Fruit fly (Drosophila melanogaster) whole organism, embryonic: Measurements from ENCODE around the gene CG6443.

Source experiments
- CG1024 ChIP-seq: fragments of 200-800 bp; sonication (Bioruptor generic); IDR thresholded peaks from 2 replicates; pipeline ENCODE4 v1.3.6; 2022; ENCODE audit warnings: missing biosample characterization, missing genetic modification characterization
- CG10366 ChIP-seq: fragments of 200-800 bp; sonication (Bioruptor generic); IDR thresholded peaks from 2 replicates; pipeline ENCODE4 v1.3.6; 2022; ENCODE audit warnings: missing biosample characterization, missing genetic modification characterization
- CG10959 ChIP-seq: fragments of 200-800 bp; sonication (Bioruptor generic); IDR thresholded peaks from 2 replicates; pipeline ENCODE4 v1.3.6; 2022; ENCODE audit warnings: missing biosample characterization, missing genetic modification characterization
- CG13287 ChIP-seq: fragments of 200-800 bp; sonication (Bioruptor generic); IDR thresholded peaks from 2 replicates; pipeline ENCODE4 v1.3.6; 2022; ENCODE audit warnings: missing biosample characterization, missing genetic modification characterization; ENCODE audit not compliant: partially characterized antibody
- CG14014 ChIP-seq: fragments of 200-800 bp; sonication (Bioruptor generic); IDR thresholded peaks from 2 replicates; pipeline ENCODE4 v1.3.6; 2022; ENCODE audit warnings: missing biosample characterization, missing genetic modification characterization
- CG15269 ChIP-seq: fragments of 200-800 bp; sonication (Bioruptor generic); optimal IDR thresholded peaks from 2 replicates; lab custom pipeline; 2018; ENCODE audit warnings: missing biosample characterization, mild to moderate bottlenecking, missing genetic modification characterization, moderate library complexity
- CG1602 ChIP-seq: fragments of 200-800 bp; sonication (Bioruptor generic); optimal IDR thresholded peaks from 3 replicates; lab custom pipeline; 2016; ENCODE audit warnings: missing biosample characterization, missing genetic modification characterization
- CG17829 ChIP-seq: fragments of 200-800 bp; optimal IDR thresholded peaks from 2 replicates; lab custom pipeline; 2019; ENCODE audit warnings: missing biosample characterization, mild to moderate bottlenecking, missing genetic modification characterization, moderate library complexity
- CG1792 ChIP-seq: fragments of 200-800 bp; sonication (Bioruptor generic); optimal IDR thresholded peaks from 2 replicates; lab custom pipeline; 2016; ENCODE audit warnings: missing biosample characterization, missing genetic modification characterization
- CG2116 ChIP-seq: fragments of 200-800 bp; sonication (Bioruptor generic); optimal IDR thresholded peaks from 3 replicates; lab custom pipeline; 2018; ENCODE audit warnings: missing biosample characterization, mild to moderate bottlenecking, missing genetic modification characterization
- CG32767 ChIP-seq: fragments of 200-800 bp; sonication (Bioruptor generic); IDR thresholded peaks from 2 replicates; pipeline ENCODE4 v1.3.6; 2022; ENCODE audit warnings: missing biosample characterization, missing genetic modification characterization
- CG33557 ChIP-seq: fragments of 200-800 bp; sonication (Bioruptor generic); optimal IDR thresholded peaks from 2 replicates; lab custom pipeline; 2019; ENCODE audit warnings: missing biosample characterization, mild to moderate bottlenecking, missing genetic modification characterization, moderate library complexity
- CG34376 ChIP-seq: fragments of 200-800 bp; sonication (Bioruptor generic); optimal IDR thresholded peaks from 2 replicates; lab custom pipeline; 2018; ENCODE audit warnings: missing biosample characterization, mild to moderate bottlenecking, missing genetic modification characterization
- CG4820 ChIP-seq: fragments of 200-800 bp; sonication (Bioruptor generic); optimal IDR thresholded peaks from 3 replicates; lab custom pipeline; 2016; ENCODE audit warnings: missing biosample characterization, missing genetic modification characterization
- CG6813 ChIP-seq: fragments of 200-800 bp; sonication (Bioruptor generic); optimal IDR thresholded peaks from 2 replicates; lab custom pipeline; 2017; ENCODE audit warnings: missing biosample characterization, missing genetic modification characterization, mild to moderate bottlenecking, moderate library complexity, missing genetic modification reagents
- CG9437 ChIP-seq: fragments of 200-800 bp; sonication (Bioruptor generic); optimal IDR thresholded peaks from 2 replicates; lab custom pipeline; 2018; ENCODE audit warnings: missing biosample characterization, mild to moderate bottlenecking, missing genetic modification characterization
- Deaf1 ChIP-seq: fragments of 200-800 bp; optimal IDR thresholded peaks from 3 replicates; lab custom pipeline; 2019; ENCODE audit warnings: missing biosample characterization, mild to moderate bottlenecking, missing genetic modification characterization, moderate library complexity
- Drgx ChIP-seq: fragments of 200-800 bp; sonication (Bioruptor generic); IDR thresholded peaks from 2 replicates; pipeline ENCODE4 v1.3.6; 2022; ENCODE audit warnings: missing biosample characterization, missing genetic modification characterization
- Gug ChIP-seq: fragments of 200-800 bp; sonication (Bioruptor generic); IDR thresholded peaks from 4 replicates; pipeline ENCODE4 v1.3.6; 2022; ENCODE audit warnings: missing biosample characterization, missing genetic modification characterization
- HLH54F ChIP-seq: fragments of 200-800 bp; sonication (Bioruptor generic); optimal IDR thresholded peaks from 3 replicates; lab custom pipeline; 2016; ENCODE audit warnings: missing biosample characterization, missing genetic modification characterization
- HmgD ChIP-seq: fragments of 200-800 bp; sonication (Bioruptor generic); optimal IDR thresholded peaks from 3 replicates; lab custom pipeline; 2016; ENCODE audit warnings: missing biosample characterization, missing genetic modification characterization
- Hmx ChIP-seq: fragments of 200-800 bp; sonication (Bioruptor generic); optimal IDR thresholded peaks from 2 replicates; lab custom pipeline; 2016; ENCODE audit warnings: missing biosample characterization, missing genetic modification characterization
- Trl ChIP-seq, 3 experiments: fragments of >200 bp in 2 of 3; fragments of 200-800 bp in 1 of 3; sonication (Bioruptor generic) in 1 of 3; optimal IDR thresholded peaks; 2 replicates in 1 of 3; 3 replicates in 2 of 3; lab custom pipeline; 2016 to 2017; ENCODE audit warnings: missing biosample characterization in 1 of 3, missing genetic modification characterization in 1 of 3
- ase ChIP-seq: fragments of 200-800 bp; sonication (Bioruptor generic); IDR thresholded peaks from 3 replicates; pipeline ENCODE4 v1.3.6; 2022; ENCODE audit warnings: missing biosample characterization, missing genetic modification characterization
- bigmax ChIP-seq: fragments of 200-800 bp; sonication (Bioruptor generic); optimal IDR thresholded peaks from 2 replicates; lab custom pipeline; 2018; ENCODE audit warnings: missing biosample characterization, mild to moderate bottlenecking, missing genetic modification characterization
- btn ChIP-seq: fragments of 200-800 bp; sonication (Bioruptor generic); optimal IDR thresholded peaks from 2 replicates; lab custom pipeline; 2016; ENCODE audit warnings: missing biosample characterization, missing genetic modification characterization
- cg ChIP-seq: fragments of 200-800 bp; sonication (Bioruptor generic); optimal IDR thresholded peaks from 3 replicates; lab custom pipeline; 2019; ENCODE audit warnings: missing biosample characterization, mild to moderate bottlenecking, missing genetic modification characterization, moderate library complexity
- chinmo ChIP-seq: fragments of 200-800 bp; sonication (Bioruptor generic); IDR thresholded peaks from 4 replicates; pipeline ENCODE4 v1.3.6; 2022; ENCODE audit warnings: missing biosample characterization, missing genetic modification characterization; ENCODE audit not compliant: partially characterized antibody
- dimm ChIP-seq: fragments of 200-800 bp; sonication (Bioruptor generic); IDR thresholded peaks from 2 replicates; pipeline ENCODE4 v1.3.6; 2022; ENCODE audit warnings: missing biosample characterization, missing genetic modification characterization
- gce ChIP-seq: fragments of 200-800 bp; sonication (Bioruptor generic); IDR thresholded peaks from 3 replicates; pipeline ENCODE4 v1.3.6; 2022; ENCODE audit warnings: missing biosample characterization, missing genetic modification characterization
- gsb-n ChIP-seq: fragments of 200-800 bp; sonication (Bioruptor generic); optimal IDR thresholded peaks from 3 replicates; lab custom pipeline; 2018; ENCODE audit warnings: missing biosample characterization, mild to moderate bottlenecking, missing genetic modification characterization
- ham ChIP-seq: fragments of 200-800 bp; sonication (Bioruptor generic); IDR thresholded peaks from 2 replicates; pipeline ENCODE4 v1.3.6; 2022; ENCODE audit warnings: missing biosample characterization, missing genetic modification characterization
- hkb ChIP-seq, 2 experiments: fragments of 200-800 bp in 1 of 2; fragments of >200 bp in 1 of 2; sonication (Bioruptor generic) in 1 of 2; IDR thresholded peaks in 1 of 2; optimal IDR thresholded peaks in 1 of 2; 2 replicates each; pipeline versions ENCODE4 v1.3.6 to Lab custom; 2017 to 2022; ENCODE audit warnings: missing biosample characterization in 1 of 2, missing genetic modification characterization in 1 of 2
- jing ChIP-seq: fragments of 200-800 bp; sonication (Bioruptor generic); optimal IDR thresholded peaks from 2 replicates; lab custom pipeline; 2018; ENCODE audit warnings: missing biosample characterization, mild to moderate bottlenecking, missing genetic modification characterization
- jumu ChIP-seq: fragments of 200-800 bp; sonication (Bioruptor generic); optimal IDR thresholded peaks from 3 replicates; lab custom pipeline; 2016; ENCODE audit warnings: missing biosample characterization, missing genetic modification characterization
- kni ChIP-seq: fragments of 200-800 bp; sonication (Bioruptor generic); optimal IDR thresholded peaks from 3 replicates; lab custom pipeline; 2017; ENCODE audit warnings: mild to moderate bottlenecking, missing biosample characterization, missing genetic modification reagents, missing genetic modification characterization
- nau ChIP-seq: fragments of 200-800 bp; sonication (Bioruptor generic); optimal IDR thresholded peaks from 3 replicates; lab custom pipeline; 2017; ENCODE audit warnings: missing biosample characterization, mild to moderate bottlenecking, missing genetic modification characterization, missing genetic modification reagents
- onecut ChIP-seq: fragments of 200-800 bp; sonication (Bioruptor generic); IDR thresholded peaks from 2 replicates; pipeline ENCODE4 v1.3.6; 2022; ENCODE audit warnings: missing biosample characterization, missing genetic modification characterization
- row ChIP-seq: fragments of 200-800 bp; sonication (Bioruptor generic); IDR thresholded peaks from 3 replicates; pipeline ENCODE4 v1.3.6; 2022; ENCODE audit warnings: missing biosample characterization, missing genetic modification characterization
- shn ChIP-seq: fragments of 200-800 bp; sonication (Bioruptor generic); optimal IDR thresholded peaks from 3 replicates; lab custom pipeline; 2016; ENCODE audit warnings: missing biosample characterization, missing genetic modification characterization
- sima ChIP-seq: fragments of 200-800 bp; sonication (Bioruptor generic); optimal IDR thresholded peaks from 2 replicates; lab custom pipeline; 2016; ENCODE audit warnings: missing biosample characterization, missing genetic modification characterization
- stwl ChIP-seq: fragments of 200-800 bp; sonication (Bioruptor generic); optimal IDR thresholded peaks from 3 replicates; lab custom pipeline; 2018; ENCODE audit warnings: missing biosample characterization, mild to moderate bottlenecking, missing genetic modification characterization, moderate library complexity
- vfl ChIP-seq: fragments of 200-800 bp; sonication (Bioruptor generic); optimal IDR thresholded peaks from 2 replicates; lab custom pipeline; 2016; ENCODE audit warnings: missing biosample characterization, missing genetic modification characterization
- z ChIP-seq: fragments of 200-800 bp; sonication (Bioruptor generic); IDR thresholded peaks from 3 replicates; pipeline ENCODE4 v1.3.6; 2022; ENCODE audit warnings: missing biosample characterization, missing genetic modification characterization
- zf30C ChIP-seq: fragments of 200-800 bp; sonication (Bioruptor generic); optimal IDR thresholded peaks from 3 replicates; lab custom pipeline; 2018; ENCODE audit warnings: missing biosample characterization, mild to moderate bottlenecking, missing genetic modification characterization

The CG6443 gene

dm6 chr2L:10756049-10756448 lies 27.3 kb downstream of the CG6443 start, which contains the start of gene CG17124 (continued):
- peak; percentile 20 for TF ChIP-seq CG15269
- peak; percentile 46 for TF ChIP-seq cg
- TF ChIP-seq CG6813 (GFP tag; lab: Kevin White, UChicago) = peak; percentile 5
- TF ChIP-seq z (GFP tag; lab: Robert Waterston, UW) = 0 out of 3 replicates have a peak, but pooled peaks have one; percentile 32
- peak; percentile 36 for TF ChIP-seq kni (GFP tag; lab: Kevin White, UChicago)
- peak; percentile 10 for TF ChIP-seq bigmax
- TF ChIP-seq, all 482 proteins: peak for 158

dm6 chr2L:10757038-10757685 lies 28.4 kb downstream of the CG6443 start:
- peak; percentile 71; the same call in 1 of the 2 replicates for TF ChIP-seq onecut
- TF ChIP-seq sima = no peak
- no peak for TF ChIP-seq CG2116
- no peak for TF ChIP-seq vfl (GFP tag; lab: Kevin White, UChicago)
- TF ChIP-seq HLH54F = no peak
- no peak for TF ChIP-seq btn (GFP tag; lab: Kevin White, UChicago)
- no peak for TF ChIP-seq CG14014 (GFP tag; lab: Robert Waterston, UW)
- TF ChIP-seq CG1602 (GFP tag; lab: Kevin White, UChicago) = no peak
- no peak for TF ChIP-seq ase
- no peak for TF ChIP-seq jumu
- TF ChIP-seq Deaf1 (tag; lab: Kevin White, UChicago) = peak; percentile 52
- peak; percentile 69 to 88 for TF ChIP-seq Trl (optimal IDR thresholded peaks at IDR 0.05; lab: Kevin White, UChicago)
- TF ChIP-seq Trl (GFP tag; optimal IDR thresholded peaks at IDR 0.05; lab: Kevin White, UChicago) = no peak
- no peak for TF ChIP-seq CG10959
- TF ChIP-seq chinmo (GFP tag; lab: Robert Waterston, UW) = peak; percentile 24; the same call in 1 of the 4 replicates
- no peak for TF ChIP-seq jing (GFP tag; lab: Kevin White, UChicago)

dm6 chr2L:10759624-10760023 lies 30.8 kb downstream of the CG6443 start:
- 0 out of 2 replicates have a peak, but pooled peaks have one; percentile 31 for TF ChIP-seq Drgx (GFP tag; lab: Robert Waterston, UW)
- no peak for TF ChIP-seq CG10366 (GFP tag; lab: Robert Waterston, UW)
- TF ChIP-seq gce (GFP tag; lab: Robert Waterston, UW) = no peak
- no peak for TF ChIP-seq gsb-n (tag; lab: Kevin White, UChicago)
- peak; percentile 33 for TF ChIP-seq stwl (tag; lab: Kevin White, UChicago)
- TF ChIP-seq CG1792 (GFP tag; lab: Kevin White, UChicago) = no peak
- TF ChIP-seq CG34376 (GFP tag; lab: Kevin White, UChicago) = no peak
- no peak for TF ChIP-seq shn
- TF ChIP-seq Hmx (GFP tag; lab: Kevin White, UChicago) = no peak
- no peak for TF ChIP-seq Gug (GFP tag; lab: Robert Waterston, UW)
- TF ChIP-seq CG17829 = no peak
- TF ChIP-seq z (GFP tag; lab: Robert Waterston, UW) = no peak
- TF ChIP-seq, all 482 proteins: peak for 2

dm6 chr2L:10760422-10761166 lies 31.8 kb downstream of the CG6443 start, which contains the start of gene CG6495:
Gene CG6495, plus strand, starts transcription at chr2L:10761116.
- TF ChIP-seq HLH54F (no peak), CG4820 (GFP tag; lab: Kevin White, UChicago) (peak; percentile 0), zf30C (GFP tag; lab: Kevin White, UChicago) (peak; percentile 55), ham (GFP tag; lab: Robert Waterston, UW) (no peak), CG32767 (GFP tag; lab: Robert Waterston, UW) (no peak), CG1024 (GFP tag; lab: Robert Waterston, UW) (no peak), HmgD (no peak), nau (GFP tag; lab: Kevin White, UChicago) (peak; percentile 24), Drgx (GFP tag; lab: Robert Waterston, UW) (no peak), hkb (optimal IDR thresholded peaks at IDR 0.05; lab: Kevin White, UChicago) (no peak), hkb (GFP tag; IDR thresholded peaks at IDR 0.05; lab: Robert Waterston, UW) (peak; percentile 62), CG13287 (GFP tag; lab: Robert Waterston, UW) (no peak), CG33557 (no peak), CG9437 (GFP tag; lab: Kevin White, UChicago) (peak; percentile 4), dimm (no peak), row (GFP tag; lab: Robert Waterston, UW) (peak; percentile 76)
